Worm (Caenorhabditis elegans) whole organism, early embryonic: Measurements from ENCODE around the gene oig-8.

Experiments
- F13C5.2 ChIP-seq: sonication (generic microtip); optimal IDR thresholded peaks from 2 replicates; lab custom pipeline; 2017; ENCODE audit warnings: mild to moderate bottlenecking, missing genetic modification characterization, inconsistent platforms, missing compliant biosample characterization
- ceh-13 ChIP-seq: fragments of 200-800 bp; sonication (Bioruptor generic); optimal IDR thresholded peaks from 2 replicates; lab custom pipeline; 2018; ENCODE audit warnings: mild to moderate bottlenecking, missing genetic modification characterization, missing compliant biosample characterization
- flt-1 ChIP-seq: fragments of 200-800 bp; sonication (Bioruptor generic); IDR thresholded peaks from 2 replicates; pipeline ENCODE4 v1.3.6; 2022; ENCODE audit warnings: missing genetic modification characterization, missing compliant biosample characterization
- hnd-1 ChIP-seq: sonication (generic microtip); optimal IDR thresholded peaks from 2 replicates; lab custom pipeline; 2016; ENCODE audit warnings: missing genetic modification characterization, missing compliant biosample characterization

- TF ChIP-seq F13C5.2 (tag; lab: Kevin White, UChicago) = no peak
- TF ChIP-seq flt-1 (GFP tag; lab: Robert Waterston, UW) = no peak
- TF ChIP-seq hnd-1 (tag; lab: Kevin White, UChicago) = no peak
- no peak for TF ChIP-seq ceh-13 (GFP tag; lab: Kevin White, UChicago)
Observed at ce11 chrII:6636136-6636535, 12.8 kb downstream of the oig-8 start, which contains the start of gene T19D12.5.
